Fruit fly (Drosophila melanogaster) whole organism, embryonic: ENCODE results near the gene CG31800.

Experiments used
- Aef1 ChIP-seq: fragments of 200-800 bp; sonication (Bioruptor generic); IDR thresholded peaks from 3 replicates; pipeline ENCODE4 v1.3.6; 2022; ENCODE audit warnings: missing biosample characterization, missing genetic modification characterization
- CG10959 ChIP-seq: fragments of 200-800 bp; sonication (Bioruptor generic); IDR thresholded peaks from 2 replicates; pipeline ENCODE4 v1.3.6; 2022; ENCODE audit warnings: missing biosample characterization, missing genetic modification characterization
- CG11085 ChIP-seq: fragments of 200-800 bp; sonication (Bioruptor generic); IDR thresholded peaks from 2 replicates; pipeline ENCODE4 v1.3.6; 2022; ENCODE audit warnings: missing biosample characterization, missing genetic modification characterization
- CG12659 ChIP-seq: fragments of 200-800 bp; sonication (Bioruptor generic); optimal IDR thresholded peaks from 3 replicates; lab custom pipeline; 2017; ENCODE audit warnings: mild to moderate bottlenecking, missing biosample characterization, missing genetic modification reagents, missing genetic modification characterization
- CG12769 ChIP-seq: fragments of 200-800 bp; sonication (Bioruptor generic); optimal IDR thresholded peaks from 2 replicates; lab custom pipeline; 2019; ENCODE audit warnings: missing biosample characterization, mild to moderate bottlenecking, missing genetic modification characterization, moderate library complexity
- CG14441 ChIP-seq: fragments of 200-800 bp; sonication (Bioruptor generic); IDR thresholded peaks from 2 replicates; pipeline ENCODE4 v1.3.6; 2022; ENCODE audit warnings: missing biosample characterization, missing genetic modification characterization
- CG17802 ChIP-seq: fragments of 200-800 bp; sonication (Bioruptor generic); optimal IDR thresholded peaks from 2 replicates; lab custom pipeline; 2018; ENCODE audit warnings: missing biosample characterization, mild to moderate bottlenecking, missing genetic modification characterization, moderate library complexity
- CG2120 ChIP-seq: fragments of 200-800 bp; sonication (Bioruptor generic); optimal IDR thresholded peaks from 3 replicates; lab custom pipeline; 2016; ENCODE audit warnings: missing biosample characterization, missing genetic modification characterization
- CG2202 ChIP-seq: fragments of 200-800 bp; sonication (Bioruptor generic); optimal IDR thresholded peaks from 2 replicates; lab custom pipeline; 2018; ENCODE audit warnings: missing biosample characterization, mild to moderate bottlenecking, missing genetic modification characterization
- CG30020 ChIP-seq: fragments of 200-800 bp; optimal IDR thresholded peaks from 2 replicates; lab custom pipeline; 2019; ENCODE audit warnings: missing biosample characterization, mild to moderate bottlenecking, missing genetic modification characterization, moderate library complexity
- CG30403 ChIP-seq: fragments of 200-800 bp; sonication (Bioruptor generic); optimal IDR thresholded peaks from 3 replicates; lab custom pipeline; 2016; ENCODE audit warnings: missing biosample characterization, missing genetic modification characterization
- CG31441 ChIP-seq: fragments of 200-800 bp; sonication (Bioruptor generic); IDR thresholded peaks from 2 replicates; pipeline ENCODE4 v1.3.6; 2022; ENCODE audit warnings: missing biosample characterization, missing genetic modification characterization
- CG32767 ChIP-seq: fragments of 200-800 bp; sonication (Bioruptor generic); IDR thresholded peaks from 2 replicates; pipeline ENCODE4 v1.3.6; 2022; ENCODE audit warnings: missing biosample characterization, missing genetic modification characterization
- CG3995 ChIP-seq: fragments of 200-800 bp; sonication (Bioruptor generic); optimal IDR thresholded peaks from 3 replicates; lab custom pipeline; 2016; ENCODE audit warnings: missing biosample characterization, missing genetic modification characterization
- CG43689 ChIP-seq: fragments of 200-800 bp; sonication (Bioruptor generic); IDR thresholded peaks from 2 replicates; pipeline ENCODE4 v1.3.6; 2022; ENCODE audit warnings: missing biosample characterization, missing genetic modification characterization
- CG6272 ChIP-seq: fragments of 200-800 bp; sonication (Bioruptor generic); IDR thresholded peaks from 2 replicates; pipeline ENCODE4 v1.3.6; 2022; ENCODE audit warnings: missing biosample characterization, missing genetic modification characterization
- CG6765 ChIP-seq: fragments of 200-800 bp; sonication (Bioruptor generic); optimal IDR thresholded peaks from 3 replicates; lab custom pipeline; 2017; ENCODE audit warnings: missing biosample characterization, mild to moderate bottlenecking, missing genetic modification characterization
- CG7556 ChIP-seq: fragments of 200-800 bp; sonication (Bioruptor generic); optimal IDR thresholded peaks from 2 replicates; lab custom pipeline; 2017; ENCODE audit warnings: missing biosample characterization, mild to moderate bottlenecking, missing genetic modification characterization
- CG7928 ChIP-seq: fragments of 200-800 bp; sonication (Bioruptor generic); optimal IDR thresholded peaks from 2 replicates; lab custom pipeline; 2017; ENCODE audit warnings: missing biosample characterization, mild to moderate bottlenecking, missing genetic modification characterization
- CG9437 ChIP-seq: fragments of 200-800 bp; sonication (Bioruptor generic); optimal IDR thresholded peaks from 2 replicates; lab custom pipeline; 2018; ENCODE audit warnings: missing biosample characterization, mild to moderate bottlenecking, missing genetic modification characterization
- CG9797 ChIP-seq: fragments of 200-800 bp; sonication (Bioruptor generic); optimal IDR thresholded peaks from 3 replicates; lab custom pipeline; 2018; ENCODE audit warnings: missing biosample characterization, mild to moderate bottlenecking, missing genetic modification characterization
- D ChIP-seq, 2 experiments: fragments of 200-800 bp in 1 of 2; fragments of >200 bp in 1 of 2; sonication (Bioruptor generic) in 1 of 2; optimal IDR thresholded peaks; 2 replicates in 1 of 2; 3 replicates in 1 of 2; lab custom pipeline; 2017; ENCODE audit warnings: mild to moderate bottlenecking in 1 of 2, missing biosample characterization in 1 of 2, missing genetic modification characterization in 1 of 2, missing genetic modification reagents in 1 of 2
- E2f2 ChIP-seq: fragments of 200-800 bp; sonication (Bioruptor generic); IDR thresholded peaks from 2 replicates; pipeline ENCODE4 v1.3.6; 2022; ENCODE audit warnings: missing biosample characterization, missing genetic modification characterization
- Ets97D ChIP-seq: fragments of 200-800 bp; sonication (Bioruptor generic); optimal IDR thresholded peaks from 3 replicates; lab custom pipeline; 2016; ENCODE audit warnings: missing biosample characterization, missing genetic modification characterization
- Fer2 ChIP-seq: fragments of 200-800 bp; sonication (Bioruptor generic); optimal IDR thresholded peaks from 2 replicates; lab custom pipeline; 2018; ENCODE audit warnings: missing biosample characterization, mild to moderate bottlenecking, missing genetic modification characterization, moderate library complexity
- HLHmδ ChIP-seq: fragments of 200-800 bp; sonication (Bioruptor generic); optimal IDR thresholded peaks from 2 replicates; lab custom pipeline; 2018; ENCODE audit warnings: missing biosample characterization, mild to moderate bottlenecking, missing genetic modification characterization, moderate library complexity
- Nf-YC ChIP-seq: fragments of 200-800 bp; optimal IDR thresholded peaks from 3 replicates; lab custom pipeline; 2019; ENCODE audit warnings: missing biosample characterization, mild to moderate bottlenecking, missing genetic modification characterization, moderate library complexity
- Ssrp ChIP-seq: fragments of 200-800 bp; sonication (Bioruptor generic); optimal IDR thresholded peaks from 2 replicates; lab custom pipeline; 2018; ENCODE audit warnings: missing biosample characterization, mild to moderate bottlenecking, missing genetic modification characterization, moderate library complexity
- Usf ChIP-seq: fragments of 200-800 bp; sonication (Bioruptor generic); optimal IDR thresholded peaks from 2 replicates; lab custom pipeline; 2017; ENCODE audit warnings: missing genotype, missing biosample characterization, missing genetic modification characterization
- ap ChIP-seq: fragments of 200-800 bp; sonication (Bioruptor generic); IDR thresholded peaks from 2 replicates; pipeline ENCODE4 v1.3.6; 2022; ENCODE audit warnings: missing biosample characterization, missing genetic modification characterization
- bbx ChIP-seq: fragments of 200-800 bp; sonication (Bioruptor generic); IDR thresholded peaks from 2 replicates; pipeline ENCODE4 v1.3.6; 2022; ENCODE audit warnings: missing biosample characterization, missing genetic modification characterization; ENCODE audit not compliant: partially characterized antibody
- btn ChIP-seq: fragments of 200-800 bp; sonication (Bioruptor generic); optimal IDR thresholded peaks from 2 replicates; lab custom pipeline; 2016; ENCODE audit warnings: missing biosample characterization, missing genetic modification characterization
- croc ChIP-seq: fragments of 200-800 bp; sonication (Bioruptor generic); conservative IDR thresholded peaks from 3 replicates; pipeline ENCODE4 v1.3.6; 2022; ENCODE audit warnings: missing biosample characterization, missing genetic modification characterization
- crp ChIP-seq, 2 experiments: fragments of 200-800 bp; sonication (Bioruptor generic); optimal IDR thresholded peaks; 2 replicates in 1 of 2; 3 replicates in 1 of 2; lab custom pipeline; 2017; ENCODE audit warnings: missing biosample characterization in 2 of 2, missing genetic modification characterization in 2 of 2, mild to moderate bottlenecking in 1 of 2, moderate library complexity in 1 of 2
- dati ChIP-seq: fragments of 200-800 bp; sonication (Bioruptor generic); IDR thresholded peaks from 2 replicates; pipeline ENCODE4 v1.3.6; 2022; ENCODE audit warnings: missing biosample characterization, missing genetic modification characterization
- dmrt11E ChIP-seq: fragments of 200-800 bp; sonication (Bioruptor generic); optimal IDR thresholded peaks from 3 replicates; lab custom pipeline; 2018; ENCODE audit warnings: missing biosample characterization, mild to moderate bottlenecking, missing genetic modification characterization, moderate library complexity
- esg ChIP-seq: fragments of 200-800 bp; sonication (Bioruptor generic); conservative IDR thresholded peaks from 2 replicates; pipeline ENCODE4 v1.3.6; 2022; ENCODE audit warnings: missing biosample characterization, missing genetic modification characterization
- eyg ChIP-seq: fragments of 200-800 bp; sonication (Bioruptor generic); optimal IDR thresholded peaks from 3 replicates; lab custom pipeline; 2016; ENCODE audit warnings: missing biosample characterization, missing genetic modification characterization
- jigr1 ChIP-seq: fragments of 200-800 bp; sonication (Bioruptor generic); IDR thresholded peaks from 3 replicates; pipeline ENCODE4 v1.3.6; 2022; ENCODE audit warnings: missing biosample characterization, missing genetic modification characterization
- lilli ChIP-seq: fragments of 200-800 bp; sonication (Bioruptor generic); optimal IDR thresholded peaks from 3 replicates; lab custom pipeline; 2016; ENCODE audit warnings: missing biosample characterization, missing genetic modification characterization
- peb ChIP-seq: fragments of 200-800 bp; sonication (Bioruptor generic); IDR thresholded peaks from 2 replicates; pipeline ENCODE4 v1.3.6; 2022; ENCODE audit warnings: missing biosample characterization, missing genetic modification characterization
- scrt ChIP-seq: fragments of 200-800 bp; sonication (Bioruptor generic); optimal IDR thresholded peaks from 2 replicates; lab custom pipeline; 2018; ENCODE audit warnings: missing biosample characterization, mild to moderate bottlenecking, missing genetic modification characterization, moderate library complexity
- slou ChIP-seq: fragments of 200-800 bp; sonication (Bioruptor generic); optimal IDR thresholded peaks from 3 replicates; lab custom pipeline; 2016; ENCODE audit warnings: missing biosample characterization, missing genetic modification characterization
- so ChIP-seq: fragments of 200-800 bp; sonication (Bioruptor generic); IDR thresholded peaks from 3 replicates; pipeline ENCODE4 v1.3.6; 2022; ENCODE audit warnings: missing biosample characterization, missing genetic modification characterization
- sr ChIP-seq: fragments of 200-800 bp; sonication (Bioruptor generic); IDR thresholded peaks from 3 replicates; pipeline ENCODE4 v1.3.6; 2022; ENCODE audit warnings: missing biosample characterization, missing genetic modification characterization
- unpg ChIP-seq: fragments of 200-800 bp; sonication (Bioruptor generic); optimal IDR thresholded peaks from 3 replicates; lab custom pipeline; 2018; ENCODE audit warnings: missing biosample characterization, mild to moderate bottlenecking, missing genetic modification characterization, moderate library complexity
- vnd ChIP-seq: fragments of 200-800 bp; sonication (Bioruptor generic); IDR thresholded peaks from 3 replicates; pipeline ENCODE4 v1.3.6; 2022; ENCODE audit warnings: missing biosample characterization, missing genetic modification characterization; ENCODE audit not compliant: partially characterized antibody
- vvl ChIP-seq: fragments of 200-800 bp; sonication (Bioruptor generic); IDR thresholded peaks from 2 replicates; pipeline ENCODE4 v1.3.6; 2022; ENCODE audit warnings: missing biosample characterization, missing genetic modification characterization

The CG31800 gene

DNA sequence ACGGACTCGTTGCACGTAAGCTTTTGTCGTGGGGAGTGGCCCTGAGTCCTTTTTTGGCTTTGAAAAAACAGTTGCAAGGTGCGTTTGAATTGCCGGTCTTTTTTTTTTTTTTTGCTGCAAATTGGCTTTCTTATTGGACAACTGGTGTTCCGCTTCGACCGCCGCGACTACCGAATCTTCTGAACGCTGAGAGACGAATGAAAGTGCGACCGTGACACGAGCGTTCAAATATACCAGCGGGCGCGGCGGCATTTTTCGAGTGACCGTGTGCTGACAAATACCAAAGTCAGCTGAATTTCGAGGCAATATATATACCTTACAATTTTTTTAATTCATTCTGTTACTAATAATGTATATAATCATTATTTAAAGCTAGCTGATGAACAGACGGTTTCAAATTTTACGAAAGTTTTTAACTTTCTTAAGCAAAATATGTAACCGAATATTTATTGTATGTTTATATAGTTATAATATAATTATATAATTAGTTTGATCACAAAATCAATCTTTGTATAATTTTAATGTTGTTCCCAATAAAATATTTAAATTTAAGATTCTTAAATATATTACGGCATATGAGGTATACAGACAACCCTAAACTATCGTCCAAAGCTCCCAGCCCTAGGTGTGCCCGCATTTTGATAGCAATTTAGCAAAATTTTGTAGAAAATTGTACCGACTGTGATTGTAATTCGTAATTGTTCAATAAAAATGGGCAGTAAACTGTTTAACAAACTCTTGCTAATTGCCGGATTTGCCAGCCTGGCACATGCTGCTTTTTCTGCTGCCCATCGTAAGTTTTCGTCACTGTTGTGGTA lies 47.1 kb downstream of the CG31800 start, which contains the start of the genes Swip-1 and EMC5 (continued):
- peak; percentile 83 for TF ChIP-seq CG31441 (GFP tag; lab: Robert Waterston, UW)
- peak; percentile 10; the same call in 1 of the 3 replicates for TF ChIP-seq so
- TF ChIP-seq HLHmδ (GFP tag; lab: Kevin White, UChicago): peak; percentile 69
- peak; percentile 28 for TF ChIP-seq Fer2 (tag; lab: Kevin White, UChicago)
- TF ChIP-seq CG10959: no peak
- TF ChIP-seq CG7928 (GFP tag; lab: Kevin White, UChicago): peak; percentile 33
- peak; percentile 69 for TF ChIP-seq E2f2 (GFP tag; lab: Robert Waterston, UW)
- 0 out of 2 replicates have a peak, but pooled peaks have one; percentile 61 for TF ChIP-seq vvl (GFP tag; lab: Robert Waterston, UW)
- peak; percentile 58 for TF ChIP-seq CG9437
- TF ChIP-seq Usf (GFP tag; lab: Kevin White, UChicago): peak; percentile 4
- TF ChIP-seq CG30403 (GFP tag; lab: Kevin White, UChicago): peak; percentile 72
- no peak for TF ChIP-seq CG6765 (GFP tag; lab: Kevin White, UChicago)
- TF ChIP-seq CG11085 (GFP tag; lab: Robert Waterston, UW): peak; percentile 54; the same call in 1 of the 2 replicates
- TF ChIP-seq CG12769 (tag; lab: Kevin White, UChicago): no peak
- peak in 1 of 2 experiments; percentile 62 for TF ChIP-seq crp (GFP tag; optimal IDR thresholded peaks at IDR 0.05; lab: Kevin White, UChicago)
- TF ChIP-seq eyg (GFP tag; lab: Kevin White, UChicago): no peak
- TF ChIP-seq CG2120: peak; percentile 54
- TF ChIP-seq jigr1 (GFP tag; lab: Robert Waterston, UW): peak; percentile 20; the same call in 1 of the 3 replicates
- peak; percentile 50 for TF ChIP-seq esg (GFP tag; lab: Robert Waterston, UW)
- TF ChIP-seq lilli (GFP tag; lab: Kevin White, UChicago): peak; percentile 46
- no peak for TF ChIP-seq peb (GFP tag; lab: Robert Waterston, UW)
- peak; percentile 6 for TF ChIP-seq CG3995
- TF ChIP-seq scrt (GFP tag; lab: Kevin White, UChicago): peak; percentile 33
- peak; percentile 51 for TF ChIP-seq CG6272 (GFP tag; lab: Robert Waterston, UW)
- peak; percentile 68 for TF ChIP-seq Ssrp
- peak; percentile 78 for TF ChIP-seq Nf-YC (tag; lab: Kevin White, UChicago)
- TF ChIP-seq CG30020: peak; percentile 65
- TF ChIP-seq CG7556 (GFP tag; lab: Kevin White, UChicago): peak; percentile 62
- TF ChIP-seq CG12659 (GFP tag; lab: Kevin White, UChicago): peak; percentile 82
- peak; percentile 60 for TF ChIP-seq bbx (GFP tag; lab: Robert Waterston, UW)
- TF ChIP-seq ap (GFP tag; lab: Robert Waterston, UW): peak; percentile 27; the same call in 1 of the 2 replicates
- peak; percentile 35; the same call in 1 of the 3 replicates for TF ChIP-seq sr
- no peak for TF ChIP-seq CG2202 (tag; lab: Kevin White, UChicago)
- TF ChIP-seq vnd (GFP tag; lab: Robert Waterston, UW): peak; percentile 53; the same call in 1 of the 3 replicates
- TF ChIP-seq D (optimal IDR thresholded peaks at IDR 0.05; lab: Kevin White, UChicago): no peak
- TF ChIP-seq D (GFP tag; optimal IDR thresholded peaks at IDR 0.05; lab: Kevin White, UChicago): peak; percentile 14
- TF ChIP-seq CG14441 (GFP tag; lab: Robert Waterston, UW): peak; percentile 19; the same call in 1 of the 2 replicates
- TF ChIP-seq dmrt11E (tag; lab: Kevin White, UChicago): peak; percentile 68
- peak; percentile 49 for TF ChIP-seq unpg (GFP tag; lab: Kevin White, UChicago)
- TF ChIP-seq croc (GFP tag; lab: Robert Waterston, UW): 0 out of 3 replicates have a peak, but pooled peaks have one; percentile 19
- peak; percentile 77 for TF ChIP-seq CG9797
- TF ChIP-seq btn (GFP tag; lab: Kevin White, UChicago): no peak
- peak; percentile 45 for TF ChIP-seq slou (GFP tag; lab: Kevin White, UChicago)
- TF ChIP-seq dati (GFP tag; lab: Robert Waterston, UW): no peak
- 0 out of 2 replicates have a peak, but pooled peaks have one; percentile 13 for TF ChIP-seq CG32767 (GFP tag; lab: Robert Waterston, UW)
- TF ChIP-seq CG17802 (tag; lab: Kevin White, UChicago): no peak
- no peak for TF ChIP-seq CG43689 (GFP tag; lab: Robert Waterston, UW)
- peak; percentile 58; the same call in 2 of the 3 replicates for TF ChIP-seq Aef1
- peak; percentile 24 for TF ChIP-seq Ets97D (GFP tag; lab: Kevin White, UChicago)
